Worm (Caenorhabditis elegans): ENCODE measurements around the gene gad-2.
"Not testable (repeated sequence)": the region's sequence is repeated elsewhere in the genome, so short reads cannot be mapped to it uniquely, and the experiment has no call there.

The gad-2 gene

ce11 chrX:7393167-7393566 lies at the start of gene gad-2:
Gene gad-2 (plus strand): TSS chrX:7393467.
- TF ChIP-seq ceh-83 (GFP tag; optimal IDR thresholded peaks at IDR 0.05): no peak
- TF ChIP-seq snpc-4 (tag; optimal IDR thresholded peaks at IDR 0.05): no peak
- no peak for TF ChIP-seq flh-1 (GFP tag; optimal IDR thresholded peaks at IDR 0.05)
- TF ChIP-seq nhr-12 (tag; optimal IDR thresholded peaks at IDR 0.05): no peak
- no peak for TF ChIP-seq blmp-1 (tag; optimal IDR thresholded peaks at IDR 0.05)
- no peak for TF ChIP-seq M03D4.4 (tag; optimal IDR thresholded peaks at IDR 0.05)
- TF ChIP-seq ceh-43 (GFP tag; optimal IDR thresholded peaks at IDR 0.05): no peak
- TF ChIP-seq unc-39 (tag; optimal IDR thresholded peaks at IDR 0.05): no peak
- no peak for TF ChIP-seq mep-1 (tag; optimal IDR thresholded peaks at IDR 0.05)
- no peak for TF ChIP-seq drap-1 (GFP tag; optimal IDR thresholded peaks at IDR 0.05)
- no peak for TF ChIP-seq nhr-28 (tag; optimal IDR thresholded peaks at IDR 0.05)
- no peak for TF ChIP-seq cnd-1 (tag; optimal IDR thresholded peaks at IDR 0.05)
- no peak for TF ChIP-seq tbx-8 (GFP tag; optimal IDR thresholded peaks at IDR 0.05)
- no peak for TF ChIP-seq ces-1 (GFP tag; optimal IDR thresholded peaks at IDR 0.05)
- TF ChIP-seq nhr-76 (tag; optimal IDR thresholded peaks at IDR 0.05): no peak
- no peak for TF ChIP-seq nhr-2 (tag; optimal IDR thresholded peaks at IDR 0.05)
- TF ChIP-seq sptf-1 (tag; optimal IDR thresholded peaks at IDR 0.05): no peak
- TF ChIP-seq ceh-39 (tag; optimal IDR thresholded peaks at IDR 0.05): no peak

ce11 chrX:7343747-7344146 lies 49.5 kb upstream of the gad-2 start, which contains the start of gene C07D8.5:
Gene C07D8.5 (plus strand): TSS chrX:7344047.
- no peak for TF ChIP-seq ces-1 (GFP tag; optimal IDR thresholded peaks at IDR 0.05)
- TF ChIP-seq nhr-12 (tag; optimal IDR thresholded peaks at IDR 0.05): no peak
- TF ChIP-seq mab-5 (tag; optimal IDR thresholded peaks at IDR 0.05): no peak
- TF ChIP-seq elt-1 (tag; optimal IDR thresholded peaks at IDR 0.05; ENCODE audit: borderline replicate concordance, insufficient read depth): no peak
- no peak for TF ChIP-seq nhr-76 (tag; optimal IDR thresholded peaks at IDR 0.05)

ce11 chrX:7365267-7365666 lies 28.0 kb upstream of the gad-2 start, which contains the start of gene C56G3.2:
Gene C56G3.2 (plus strand): TSS chrX:7365567.
- TF ChIP-seq unc-39, lin-13, nhr-2 (tag; optimal IDR thresholded peaks at IDR 0.05): not testable (repeated sequence)

- no peak for TF ChIP-seq bed-3 (GFP tag; optimal IDR thresholded peaks at IDR 0.05)
- TF ChIP-seq nhr-237 (tag; optimal IDR thresholded peaks at IDR 0.05): no peak
- TF ChIP-seq nhr-12 (tag; optimal IDR thresholded peaks at IDR 0.05): no peak
- TF ChIP-seq elt-1 (tag; optimal IDR thresholded peaks at IDR 0.05; ENCODE audit: borderline replicate concordance, insufficient read depth): no peak
- TF ChIP-seq blmp-1 (tag; optimal IDR thresholded peaks at IDR 0.05): no peak
- no peak for TF ChIP-seq snpc-4 (tag; optimal IDR thresholded peaks at IDR 0.05)
- TF ChIP-seq drap-1 (GFP tag; optimal IDR thresholded peaks at IDR 0.05): no peak
These were observed 23.5 kb upstream of the gad-2 start for ce11 chrX:7369770-7370169.

ce11 chrX:7371945-7372344 lies 21.3 kb upstream of the gad-2 start:
- TF ChIP-seq ces-1 (GFP tag; optimal IDR thresholded peaks at IDR 0.05) (peak; percentile 63), mls-2 (tag; optimal IDR thresholded peaks at IDR 0.05) (no peak)

- TF ChIP-seq ces-1 (GFP tag; optimal IDR thresholded peaks at IDR 0.05) (peak; percentile 48), mls-2 (tag; optimal IDR thresholded peaks at IDR 0.05) (no peak)
These were observed 16.3 kb upstream of the gad-2 start, which contains the start of gene npr-8 for ce11 chrX:7376941-7377340. Gene npr-8 (plus strand): TSS chrX:7377302.

- no peak for TF ChIP-seq mab-5 (tag; optimal IDR thresholded peaks at IDR 0.05)
- no peak for TF ChIP-seq blmp-1 (tag; optimal IDR thresholded peaks at IDR 0.05)
- no peak for TF ChIP-seq nhr-28 (tag; optimal IDR thresholded peaks at IDR 0.05)
These were observed 14.7 kb upstream of the gad-2 start for ce11 chrX:7378608-7379007.

ce11 chrX:7390270-7390669 lies 3.0 kb upstream of the gad-2 start, which contains the start of gene C10A4.6:
Gene C10A4.6 (plus strand): TSS chrX:7390570.
- no peak for TF ChIP-seq sptf-1 (tag; optimal IDR thresholded peaks at IDR 0.05)
- no peak for TF ChIP-seq nhr-76 (tag; optimal IDR thresholded peaks at IDR 0.05)
- no peak for TF ChIP-seq flh-1 (GFP tag; optimal IDR thresholded peaks at IDR 0.05)
- no peak for TF ChIP-seq nhr-28 (tag; optimal IDR thresholded peaks at IDR 0.05)
- no peak for TF ChIP-seq elt-1 (tag; optimal IDR thresholded peaks at IDR 0.05; ENCODE audit: borderline replicate concordance, insufficient read depth)
- TF ChIP-seq ztf-11 (tag; optimal IDR thresholded peaks at IDR 0.05): no peak
- no peak for TF ChIP-seq snpc-4 (tag; optimal IDR thresholded peaks at IDR 0.05)
- TF ChIP-seq ceh-39 (tag; optimal IDR thresholded peaks at IDR 0.05): no peak
- TF ChIP-seq lin-13 (tag; optimal IDR thresholded peaks at IDR 0.05): no peak
- no peak for TF ChIP-seq nhr-12 (tag; optimal IDR thresholded peaks at IDR 0.05)
- TF ChIP-seq unc-39 (tag; optimal IDR thresholded peaks at IDR 0.05): no peak
- TF ChIP-seq mls-2 (tag; optimal IDR thresholded peaks at IDR 0.05): no peak
- no peak for TF ChIP-seq hlh-1 (tag; optimal IDR thresholded peaks at IDR 0.05)
